Worm (Caenorhabditis elegans): ENCODE results near the gene max-1.

ce11 chrV:13111599-13112191 is 8.3 kb downstream of the max-1 start:
- TF ChIP-seq rnt-1 (tag; optimal IDR thresholded peaks at IDR 0.05) (no peak), fkh-10 (GFP tag; optimal IDR thresholded peaks at IDR 0.05) (no peak), swsn-7 (tag; optimal IDR thresholded peaks at IDR 0.05) (no peak), elt-3 (tag; optimal IDR thresholded peaks at IDR 0.05) (no peak)

Data from whole organism, L1 larva.